Worm (Caenorhabditis elegans) whole organism, L3 larva: ENCODE results near the gene D1025.1.

ENCODE experiments used
- egl-5 ChIP-seq: fragments of 150-350 bp; optimal IDR thresholded peaks from 2 replicates; lab custom pipeline; 2017; ENCODE audit warnings: missing biosample characterization, missing genetic modification reagents, missing genetic modification characterization, inconsistent platforms
- elt-2 ChIP-seq: sonication (generic microtip); optimal IDR thresholded peaks from 2 replicates; lab custom pipeline; 2016; ENCODE audit warnings: missing genetic modification reagents, mild to moderate bottlenecking, missing genetic modification characterization, missing compliant biosample characterization
- elt-3 ChIP-seq, 3 experiments: fragments of 150-350 bp in 1 of 3; sonication (generic microtip) in 2 of 3; optimal IDR thresholded peaks; 2 replicates in 2 of 3; 4 replicates in 1 of 3; lab custom pipeline; 2014 to 2017; ENCODE audit warnings: missing biosample characterization in 3 of 3, missing genetic modification characterization in 3 of 3
- hmg-11 ChIP-seq: sonication (generic microtip); optimal IDR thresholded peaks from 2 replicates; lab custom pipeline; 2016; ENCODE audit warnings: missing genetic modification characterization, missing compliant biosample characterization
- lin-15B ChIP-seq: fragments of 150-350 bp; optimal IDR thresholded peaks from 2 replicates; lab custom pipeline; 2014; ENCODE audit warnings: missing biosample characterization, missing genetic modification characterization
- nfya-1 ChIP-seq: sonication (generic microtip); optimal IDR thresholded peaks from 2 replicates; lab custom pipeline; 2017; ENCODE audit warnings: missing genetic modification characterization, mild to moderate bottlenecking, missing compliant biosample characterization, antibody characterized with exemption, moderate library complexity; ENCODE audit not compliant: insufficient read depth
- nhr-237 ChIP-seq: fragments of 150-350 bp; optimal IDR thresholded peaks from 2 replicates; lab custom pipeline; 2014; ENCODE audit warnings: missing biosample characterization, missing genetic modification characterization
- nhr-28 ChIP-seq: fragments of 150-350 bp; optimal IDR thresholded peaks from 2 replicates; lab custom pipeline; 2014; ENCODE audit warnings: missing biosample characterization, missing genetic modification characterization
- pha-4 ChIP-seq: fragments of 150-350 bp; optimal IDR thresholded peaks from 2 replicates; lab custom pipeline; 2014; ENCODE audit warnings: missing biosample characterization, missing genetic modification reagents, missing genetic modification characterization
- pqm-1 ChIP-seq: fragments of 150-350 bp; optimal IDR thresholded peaks from 2 replicates; lab custom pipeline; 2017; ENCODE audit warnings: missing biosample characterization, missing genetic modification characterization, inconsistent platforms
- skn-1 ChIP-seq: fragments of 150-350 bp; optimal IDR thresholded peaks from 2 replicates; lab custom pipeline; 2014; ENCODE audit warnings: missing biosample characterization, missing genetic modification characterization
- snpc-4 ChIP-seq: fragments of 150-350 bp; optimal IDR thresholded peaks from 2 replicates; lab custom pipeline; 2014; ENCODE audit warnings: missing biosample characterization, missing genetic modification characterization
- ztf-11 ChIP-seq: fragments of 150-350 bp; optimal IDR thresholded peaks from 2 replicates; lab custom pipeline; 2014; ENCODE audit warnings: missing biosample characterization, missing genetic modification characterization
- ztf-4 ChIP-seq: fragments of 150-350 bp; optimal IDR thresholded peaks from 2 replicates; lab custom pipeline; 2014; ENCODE audit warnings: missing biosample characterization, missing genetic modification characterization

DNA sequence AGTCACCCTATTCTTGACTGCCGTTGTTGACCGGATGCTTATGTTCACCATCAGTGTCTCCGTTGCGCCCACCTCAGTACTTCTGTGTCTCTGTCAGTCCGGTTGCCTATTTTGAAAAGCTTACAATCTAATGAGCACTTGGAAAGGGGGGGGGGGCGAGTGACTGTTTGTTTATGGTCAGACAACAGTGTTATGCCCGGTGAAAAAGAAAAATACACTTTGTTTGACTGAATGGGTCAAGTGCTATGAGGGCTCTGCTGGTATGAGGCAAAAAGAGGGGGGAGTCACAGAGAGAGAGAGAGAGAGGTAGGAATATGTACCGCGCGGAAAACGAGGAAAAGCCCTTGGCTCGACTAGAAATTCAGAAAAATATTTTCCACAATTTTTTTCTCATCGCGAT, 50.7 kb downstream of the D1025.1 start:
- TF ChIP-seq skn-1 (no peak), elt-3 (tag; optimal IDR thresholded peaks at IDR 0.05; lab: Kevin White, UChicago) (no peak), nfya-1 (tag; lab: Kevin White, UChicago) (no peak), ztf-4 (tag; lab: Kevin White, UChicago) (no peak), nhr-28 (tag; lab: Kevin White, UChicago) (no peak), ztf-11 (tag; lab: Kevin White, UChicago) (no peak), nhr-237 (no peak), pqm-1 (tag; lab: Kevin White, UChicago) (no peak), egl-5 (tag; lab: Kevin White, UChicago) (no peak), elt-2 (tag; lab: Kevin White, UChicago) (no peak), pha-4 (tag; lab: Kevin White, UChicago) (peak; percentile 15), hmg-11 (tag; lab: Kevin White, UChicago) (no peak), snpc-4 (tag; lab: Kevin White, UChicago) (no peak), lin-15B (tag; lab: Kevin White, UChicago) (no peak)
